Worm (Caenorhabditis elegans): ENCODE results near the gene dnj-23.

- TF ChIP-seq him-1 (tag; optimal IDR thresholded peaks at IDR 0.05): no peak
- no peak for TF ChIP-seq W03F9.2 (tag; optimal IDR thresholded peaks at IDR 0.05)
- no peak for TF ChIP-seq dao-5 (tag; optimal IDR thresholded peaks at IDR 0.05)
Measured at ce11 chrII:9111471-9112016, 3.1 kb upstream of the dnj-23 start.
